Worm (Caenorhabditis elegans): ENCODE measurements around the gene clec-62.

clec-62 gene

ce11 chrII:12904174-12904573 lies 9.2 kb upstream of the clec-62 start, which contains the start of gene clec-66:
TSS of gene clec-66 (plus strand) at chrII:12904398.
- TF ChIP-seq him-1 (tag; optimal IDR thresholded peaks at IDR 0.05) (no peak), nhr-80 (tag; optimal IDR thresholded peaks at IDR 0.05) (peak; percentile 70)

- TF ChIP-seq lsl-1 (GFP tag; optimal IDR thresholded peaks at IDR 0.05), result no peak
- TF ChIP-seq sdz-38 (tag; optimal IDR thresholded peaks at IDR 0.05), result no peak
- no peak for TF ChIP-seq B0019.2 (GFP tag; conservative IDR thresholded peaks at IDR 0.05)
- peak; percentile 20 for TF ChIP-seq nhr-80 (tag; optimal IDR thresholded peaks at IDR 0.05)
- no peak for TF ChIP-seq nhr-27 (tag; optimal IDR thresholded peaks at IDR 0.05)
- TF ChIP-seq dox-1 (GFP tag; IDR thresholded peaks at IDR 0.05), result 0 out of 2 replicates have a peak, but pooled peaks have one; percentile 15
- TF ChIP-seq xnd-1 (tag; optimal IDR thresholded peaks at IDR 0.05), result no peak
These were observed 6.1 kb upstream of the clec-62 start, which contains the start of gene clec-65 for ce11 chrII:12901025-12901424. TSS of gene clec-65 (plus strand) at chrII:12901325.

ce11 chrII:12897942-12898341 lies 3.0 kb upstream of the clec-62 start, which contains the start of gene clec-64:
TSS of gene clec-64 (plus strand) at chrII:12898242.
- TF ChIP-seq tbp1 (GFP tag; optimal IDR thresholded peaks at IDR 0.05), result no peak
- TF ChIP-seq ceh-27 (GFP tag; optimal IDR thresholded peaks at IDR 0.05), result no peak
- no peak for TF ChIP-seq hmg-20 (GFP tag; IDR thresholded peaks at IDR 0.05)
- no peak for TF ChIP-seq egl-44 (GFP tag; IDR thresholded peaks at IDR 0.05)
- no peak for TF ChIP-seq lin-54 (GFP tag; optimal IDR thresholded peaks at IDR 0.05)
- no peak for TF ChIP-seq snpc-4 (GFP tag; optimal IDR thresholded peaks at IDR 0.05)
- TF ChIP-seq snpc-4 (tag; optimal IDR thresholded peaks at IDR 0.05), result no peak
- no peak for TF ChIP-seq lsl-1 (GFP tag; optimal IDR thresholded peaks at IDR 0.05)
- TF ChIP-seq egrh-3 (GFP tag; IDR thresholded peaks at IDR 0.05), result no peak
- no peak for TF ChIP-seq hmg-1.2 (GFP tag; IDR thresholded peaks at IDR 0.05)
- no peak for TF ChIP-seq ztf-22 (GFP tag; optimal IDR thresholded peaks at IDR 0.05)
- TF ChIP-seq B0261.1 (tag; optimal IDR thresholded peaks at IDR 0.05), result no peak
- TF ChIP-seq cebp-1 (GFP tag; IDR thresholded peaks at IDR 0.05), result no peak
- TF ChIP-seq cebp-1 (tag; optimal IDR thresholded peaks at IDR 0.05), result no peak

- TF ChIP-seq B0261.1 (tag; optimal IDR thresholded peaks at IDR 0.05), result no peak
- TF ChIP-seq Y95B8A.8 (GFP tag; IDR thresholded peaks at IDR 0.05), result no peak
- TF ChIP-seq cebp-2 (GFP tag; IDR thresholded peaks at IDR 0.05), result no peak
- no peak for TF ChIP-seq ama-1 (optimal IDR thresholded peaks at IDR 0.05)
- no peak for TF ChIP-seq ama-1 (GFP tag; optimal IDR thresholded peaks at IDR 0.05)
- TF ChIP-seq mel-28 (tag; optimal IDR thresholded peaks at IDR 0.05; ENCODE audit: borderline replicate concordance), result no peak
- TF ChIP-seq lin-40 (tag; optimal IDR thresholded peaks at IDR 0.05), result no peak
- TF ChIP-seq mcd-1 (GFP tag; IDR thresholded peaks at IDR 0.05), result no peak
- TF ChIP-seq K11D2.4 (GFP tag; IDR thresholded peaks at IDR 0.05), result no peak
- TF ChIP-seq nhr-90 (tag; optimal IDR thresholded peaks at IDR 0.05), result no peak
- no peak for TF ChIP-seq ztf-25 (GFP tag; IDR thresholded peaks at IDR 0.05)
- TF ChIP-seq snpc-3.4 (tag; optimal IDR thresholded peaks at IDR 0.05), result no peak
- no peak for TF ChIP-seq gei-17 (GFP tag; optimal IDR thresholded peaks at IDR 0.05)
- TF ChIP-seq ZK185.1 (tag; optimal IDR thresholded peaks at IDR 0.05; ENCODE audit: poor library complexity, severe bottlenecking), result no peak
- TF ChIP-seq aptf-2 (GFP tag; conservative IDR thresholded peaks at IDR 0.05), result no peak
- TF ChIP-seq snpc-4 (GFP tag; optimal IDR thresholded peaks at IDR 0.05), result no peak
- TF ChIP-seq snpc-4 (tag; optimal IDR thresholded peaks at IDR 0.05), result no peak
- no peak for TF ChIP-seq ceh-58 (GFP tag; IDR thresholded peaks at IDR 0.05)
- no peak for TF ChIP-seq repo-1 (tag; optimal IDR thresholded peaks at IDR 0.05)
- no peak for TF ChIP-seq T07F8.4 (tag; optimal IDR thresholded peaks at IDR 0.05)
These were observed 2.4 kb upstream of the clec-62 start for ce11 chrII:12897361-12897760.

Measured in whole organism, young adult.